Worm (Caenorhabditis elegans) whole organism, young adult: ENCODE data around the gene ndg-4.

ENCODE experiments used
- C17E4.6 ChIP-seq: fragments of 200-800 bp; sonication (Bioruptor generic); IDR thresholded peaks from 2 replicates; pipeline ENCODE4 v1.3.6; 2022; ENCODE audit warnings: missing genetic modification reagents, missing genetic modification characterization, missing compliant biosample characterization
- F22D6.2 ChIP-seq: sonication (generic microtip); optimal IDR thresholded peaks from 2 replicates; lab custom pipeline; 2016; ENCODE audit warnings: mild to moderate bottlenecking, missing genetic modification characterization, missing compliant biosample characterization
- F23B12.7 ChIP-seq: sonication (generic microtip); optimal IDR thresholded peaks from 2 replicates; lab custom pipeline; 2017; ENCODE audit warnings: missing genetic modification characterization, mild to moderate bottlenecking, missing compliant biosample characterization, antibody characterized with exemption, moderate library complexity; ENCODE audit not compliant: insufficient read depth
- F33H1.4 ChIP-seq: fragments of 200-800 bp; sonication (Bioruptor generic); IDR thresholded peaks from 2 replicates; pipeline ENCODE4 v1.3.6; 2022; ENCODE audit warnings: missing genetic modification reagents, missing genetic modification characterization, missing compliant biosample characterization
- F37B4.10 ChIP-seq: fragments of 200-800 bp; sonication (Bioruptor generic); IDR thresholded peaks from 2 replicates; pipeline ENCODE4 v1.3.6; 2022; ENCODE audit warnings: missing genetic modification characterization, missing compliant biosample characterization
- F39B2.1 ChIP-seq: fragments of 200-800 bp; sonication (Bioruptor generic); IDR thresholded peaks from 2 replicates; pipeline ENCODE4 v1.3.6; 2022; ENCODE audit warnings: missing genetic modification reagents, missing genetic modification characterization, missing compliant biosample characterization
- K12H6.12 ChIP-seq: fragments of 200-800 bp; sonication (Bioruptor generic); optimal IDR thresholded peaks from 2 replicates; lab custom pipeline; 2018; ENCODE audit warnings: mild to moderate bottlenecking, missing genetic modification characterization, missing compliant biosample characterization
- Y56A3A.18 ChIP-seq: fragments of 200-800 bp; sonication (Bioruptor generic); IDR thresholded peaks from 2 replicates; pipeline ENCODE4 v1.3.6; 2022; ENCODE audit warnings: missing genetic modification reagents, missing genetic modification characterization, missing compliant biosample characterization
- Y67H2A.10 ChIP-seq: fragments of 200-800 bp; sonication (Bioruptor generic); conservative IDR thresholded peaks from 2 replicates; pipeline ENCODE4 v1.3.6; 2022; ENCODE audit warnings: missing genetic modification reagents, missing genetic modification characterization, missing compliant biosample characterization
- Y95B8A.8 ChIP-seq: fragments of 200-800 bp; sonication (Bioruptor generic); IDR thresholded peaks from 2 replicates; pipeline ENCODE4 v1.3.6; 2022; ENCODE audit warnings: missing genetic modification reagents, missing genetic modification characterization, missing compliant biosample characterization
- ZK185.1 ChIP-seq: sonication (generic microtip); optimal IDR thresholded peaks from 2 replicates; lab custom pipeline; 2016; ENCODE audit warnings: mild to moderate bottlenecking, missing genetic modification characterization, missing compliant biosample characterization; ENCODE audit not compliant: poor library complexity, severe bottlenecking
- ama-1 ChIP-seq, 3 experiments: fragments of 150-350 bp in 1 of 3; sonication (generic microtip) in 2 of 3; optimal IDR thresholded peaks; 2 replicates each; lab custom pipeline; 2014 to 2018; ENCODE audit warnings: missing biosample characterization in 2 of 3, missing genetic modification characterization in 2 of 3, missing genetic modification reagents in 2 of 3
- attf-3 ChIP-seq: fragments of 200-800 bp; sonication (Bioruptor generic); conservative IDR thresholded peaks from 2 replicates; pipeline ENCODE4 v1.3.6; 2022; ENCODE audit warnings: missing genetic modification reagents, missing genetic modification characterization, missing compliant biosample characterization
- bed-2 ChIP-seq: fragments of 200-800 bp; sonication (Bioruptor generic); IDR thresholded peaks from 2 replicates; pipeline ENCODE4 v1.3.6; 2022; ENCODE audit warnings: missing genetic modification reagents, missing genetic modification characterization, missing compliant biosample characterization
- ccch-3 ChIP-seq: fragments of 200-800 bp; sonication (Bioruptor generic); optimal IDR thresholded peaks from 2 replicates; lab custom pipeline; 2018; ENCODE audit warnings: mild to moderate bottlenecking, missing genetic modification characterization, missing compliant biosample characterization
- ceh-40 ChIP-seq: fragments of 200-800 bp; sonication (Bioruptor generic); IDR thresholded peaks from 2 replicates; pipeline ENCODE4 v1.3.6; 2022; ENCODE audit warnings: missing genetic modification characterization, missing compliant biosample characterization
- ceh-58 ChIP-seq: fragments of 200-800 bp; sonication (Bioruptor generic); IDR thresholded peaks from 2 replicates; pipeline ENCODE4 v1.3.6; 2022; ENCODE audit warnings: missing genetic modification characterization, missing compliant biosample characterization
- die-1 ChIP-seq: sonication (generic microtip); optimal IDR thresholded peaks from 2 replicates; lab custom pipeline; 2016; ENCODE audit warnings: missing genotype, mild to moderate bottlenecking, missing genetic modification characterization, missing compliant biosample characterization
- efl-1 ChIP-seq: fragments of 150-350 bp; optimal IDR thresholded peaks from 2 replicates; lab custom pipeline; 2014; ENCODE audit warnings: missing biosample characterization, missing genetic modification reagents, missing genetic modification characterization
- egl-18 ChIP-seq: fragments of 200-800 bp; sonication (Bioruptor generic); IDR thresholded peaks from 2 replicates; pipeline ENCODE4 v1.3.6; 2022; ENCODE audit warnings: missing genetic modification reagents, missing genetic modification characterization, missing compliant biosample characterization
- him-1 ChIP-seq: sonication (generic microtip); optimal IDR thresholded peaks from 2 replicates; lab custom pipeline; 2016; ENCODE audit warnings: missing genotype, missing genetic modification reagents, missing genetic modification characterization, missing compliant biosample characterization
- hlh-26 ChIP-seq: fragments of 200-800 bp; sonication (Bioruptor generic); conservative IDR thresholded peaks from 2 replicates; pipeline ENCODE4 v1.3.6; 2022; ENCODE audit warnings: missing genetic modification reagents, missing genetic modification characterization, missing compliant biosample characterization
- hmg-20 ChIP-seq: fragments of 200-800 bp; sonication (Bioruptor generic); IDR thresholded peaks from 2 replicates; pipeline ENCODE4 v1.3.6; 2022; ENCODE audit warnings: missing genetic modification reagents, missing genetic modification characterization, missing compliant biosample characterization
- hrde-1 ChIP-seq: sonication (generic microtip); optimal IDR thresholded peaks from 2 replicates; lab custom pipeline; 2016; ENCODE audit warnings: missing genetic modification characterization, mild to moderate bottlenecking, missing compliant biosample characterization, moderate library complexity, missing genotype, missing genetic modification reagents, borderline replicate concordance
- hsf-1 ChIP-seq: fragments of 200-800 bp; sonication (Bioruptor generic); IDR thresholded peaks from 2 replicates; pipeline ENCODE4 v1.3.6; 2022; ENCODE audit warnings: missing genetic modification reagents, missing genetic modification characterization, missing compliant biosample characterization
- let-526 ChIP-seq: fragments of 200-800 bp; sonication (Bioruptor generic); IDR thresholded peaks from 2 replicates; pipeline ENCODE4 v1.3.6; 2022; ENCODE audit warnings: missing genetic modification reagents, missing genetic modification characterization, missing compliant biosample characterization
- lin-26 ChIP-seq: fragments of 200-800 bp; sonication (Bioruptor generic); IDR thresholded peaks from 2 replicates; pipeline ENCODE4 v1.3.6; 2022; ENCODE audit warnings: missing genetic modification reagents, missing genetic modification characterization, missing compliant biosample characterization
- lin-54 ChIP-seq: fragments of 200-800 bp; sonication (Bioruptor generic); optimal IDR thresholded peaks from 2 replicates; lab custom pipeline; 2018; ENCODE audit warnings: mild to moderate bottlenecking, missing genetic modification characterization, missing compliant biosample characterization
- lsl-1 ChIP-seq: fragments of 200-800 bp; sonication (Bioruptor generic); optimal IDR thresholded peaks from 2 replicates; lab custom pipeline; 2018; ENCODE audit warnings: mild to moderate bottlenecking, missing genetic modification characterization, moderate library complexity, missing compliant biosample characterization
- madf-10 ChIP-seq: sonication (generic microtip); optimal IDR thresholded peaks from 2 replicates; lab custom pipeline; 2016; ENCODE audit warnings: mild to moderate bottlenecking, missing genetic modification characterization, missing compliant biosample characterization
- nfya-1 ChIP-seq: sonication (generic microtip); optimal IDR thresholded peaks from 2 replicates; lab custom pipeline; 2017; ENCODE audit warnings: antibody characterized with exemption, missing compliant biosample characterization, missing genetic modification characterization, borderline replicate concordance; ENCODE audit not compliant: insufficient read depth
- nhr-80 ChIP-seq: sonication (generic microtip); optimal IDR thresholded peaks from 2 replicates; lab custom pipeline; 2016; ENCODE audit warnings: missing genetic modification characterization, missing compliant biosample characterization
- pbrm-1 ChIP-seq: fragments of 200-800 bp; sonication (Bioruptor generic); IDR thresholded peaks from 2 replicates; pipeline ENCODE4 v1.3.6; 2022; ENCODE audit warnings: missing genetic modification reagents, missing genetic modification characterization, missing compliant biosample characterization
- repo-1 ChIP-seq: sonication (generic microtip); optimal IDR thresholded peaks from 2 replicates; lab custom pipeline; 2017; ENCODE audit warnings: mild to moderate bottlenecking, missing genetic modification characterization, missing compliant biosample characterization
- snpc-4 ChIP-seq, 5 experiments: fragments of 150-350 bp in 1 of 5; sonication (generic microtip) in 4 of 5; optimal IDR thresholded peaks; 2 replicates each; lab custom pipeline; 2014 to 2018; ENCODE audit warnings: missing genetic modification characterization in 5 of 5, missing biosample characterization in 3 of 5, antibody characterized with exemption in 2 of 5, mild to moderate bottlenecking in 2 of 5, missing compliant biosample characterization in 2 of 5, missing genotype in 2 of 5, moderate library complexity in 2 of 5, missing genetic modification reagents in 1 of 5
- somi-1 ChIP-seq: fragments of 200-800 bp; sonication (Bioruptor generic); optimal IDR thresholded peaks from 2 replicates; lab custom pipeline; 2018; ENCODE audit warnings: mild to moderate bottlenecking, missing genetic modification characterization, missing compliant biosample characterization
- tbp1 ChIP-seq: fragments of 200-800 bp; sonication (Bioruptor generic); optimal IDR thresholded peaks from 2 replicates; lab custom pipeline; 2018; ENCODE audit warnings: mild to moderate bottlenecking, missing genetic modification characterization, missing compliant biosample characterization
- tbx-9 ChIP-seq: sonication (generic microtip); optimal IDR thresholded peaks from 2 replicates; lab custom pipeline; 2016; ENCODE audit warnings: borderline replicate concordance, missing genetic modification characterization, inconsistent platforms, missing compliant biosample characterization
- unc-130 ChIP-seq: sonication (generic microtip); optimal IDR thresholded peaks from 2 replicates; lab custom pipeline; 2016; ENCODE audit warnings: missing genetic modification reagents, missing genetic modification characterization, missing compliant biosample characterization
- unc-62 ChIP-seq: fragments of 150-350 bp; optimal IDR thresholded peaks from 2 replicates; lab custom pipeline; 2014; ENCODE audit warnings: missing biosample characterization, missing genetic modification reagents, missing genetic modification characterization
- xnd-1 ChIP-seq: sonication (generic microtip); optimal IDR thresholded peaks from 2 replicates; lab custom pipeline; 2016; ENCODE audit warnings: missing genotype, missing genetic modification reagents, missing genetic modification characterization, missing compliant biosample characterization
- ztf-25 ChIP-seq: fragments of 200-800 bp; sonication (Bioruptor generic); IDR thresholded peaks from 2 replicates; pipeline ENCODE4 v1.3.6; 2022; ENCODE audit warnings: missing genetic modification reagents, missing genetic modification characterization, missing compliant biosample characterization
- ztf-26 ChIP-seq: sonication (generic microtip); optimal IDR thresholded peaks from 2 replicates; lab custom pipeline; 2017; ENCODE audit warnings: missing genetic modification characterization, missing compliant biosample characterization
- ztf-28 ChIP-seq: fragments of 200-800 bp; sonication (Bioruptor generic); IDR thresholded peaks from 2 replicates; pipeline ENCODE4 v1.3.6; 2022; ENCODE audit warnings: missing genetic modification reagents, missing genetic modification characterization, missing compliant biosample characterization
- ztf-6 ChIP-seq: fragments of 200-800 bp; sonication (Bioruptor generic); IDR thresholded peaks from 2 replicates; pipeline ENCODE4 v1.3.6; 2022; ENCODE audit warnings: missing genetic modification reagents, missing genetic modification characterization, missing compliant biosample characterization

The ndg-4 gene

DNA sequence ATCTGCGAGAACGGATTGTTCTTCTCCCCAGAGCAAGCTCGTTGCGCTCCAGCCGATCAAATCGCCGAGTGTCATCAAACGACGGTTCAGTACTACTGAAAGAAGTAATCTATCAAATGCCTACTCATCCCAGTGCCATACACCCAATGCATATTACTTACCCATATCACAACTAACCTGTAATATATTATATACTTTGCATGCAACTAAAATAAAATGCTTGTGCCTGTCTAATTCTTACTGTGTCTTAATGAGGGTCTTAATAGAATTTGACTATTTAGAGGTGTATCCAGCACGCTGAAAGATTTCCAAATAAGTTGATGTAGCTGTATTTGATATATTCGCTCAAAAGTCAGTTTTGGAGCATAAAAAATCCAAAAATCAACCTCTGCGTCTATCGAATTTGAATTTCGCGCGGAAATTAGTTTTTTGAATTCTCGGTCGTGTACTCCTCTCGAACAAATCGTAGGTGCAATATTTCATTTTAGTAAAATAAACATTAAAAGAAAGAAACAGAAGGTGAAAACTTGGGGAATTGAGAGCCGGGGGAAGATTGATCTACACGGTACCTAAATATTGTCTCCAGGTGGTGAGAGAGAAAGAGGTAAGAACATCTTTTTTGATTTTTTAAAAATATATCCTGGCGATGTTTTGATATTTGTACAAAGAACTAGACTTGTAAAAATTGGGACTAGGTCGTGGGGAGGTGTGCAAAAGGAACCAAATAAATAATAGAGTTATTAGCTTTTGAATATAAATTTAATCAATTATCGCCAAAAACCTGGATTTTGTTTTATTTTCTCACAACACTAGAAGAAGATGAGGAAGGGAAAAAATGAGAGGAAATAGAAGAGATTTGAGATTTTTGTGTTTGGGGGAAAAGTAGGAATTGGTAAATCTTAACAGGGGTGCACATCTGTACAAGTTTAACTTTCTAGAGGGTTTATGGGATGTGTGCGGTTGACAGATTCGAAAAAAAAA lies 24.3 kb upstream of the ndg-4 start (continued):
- TF ChIP-seq lsl-1 (GFP tag; lab: Kevin White, UChicago) (peak; percentile 51), Y67H2A.10 (GFP tag; lab: Robert Waterston, UW) (no peak), him-1 (tag; lab: Kevin White, UChicago) (peak; percentile 100), nhr-80 (tag; lab: Kevin White, UChicago) (no peak), F37B4.10 (GFP tag; lab: Robert Waterston, UW) (no peak), K12H6.12 (tag; lab: Kevin White, UChicago) (peak; percentile 48), unc-130 (GFP tag; lab: Kevin White, UChicago) (peak; percentile 63), tbp1 (GFP tag; lab: Kevin White, UChicago) (peak; percentile 43), lin-26 (GFP tag; lab: Robert Waterston, UW) (no peak), ztf-25 (GFP tag; lab: Robert Waterston, UW) (no peak), F23B12.7 (tag; lab: Kevin White, UChicago) (peak; percentile 33), repo-1 (peak; percentile 95), ceh-40 (GFP tag; lab: Robert Waterston, UW) (no peak; the same call in 1 of the 2 replicates), attf-3 (no peak), ztf-6 (no peak), madf-10 (tag; lab: Kevin White, UChicago) (peak; percentile 28), ccch-3 (GFP tag; lab: Kevin White, UChicago) (no peak), hlh-26 (GFP tag; lab: Robert Waterston, UW) (no peak), Y95B8A.8 (peak; percentile 87), hsf-1 (GFP tag; lab: Robert Waterston, UW) (peak; percentile 66), let-526 (peak; percentile 52), xnd-1 (tag; lab: Kevin White, UChicago) (peak; percentile 63), somi-1 (no peak), nfya-1 (no peak), unc-62 (no peak), bed-2 (GFP tag; lab: Robert Waterston, UW) (no peak), egl-18 (GFP tag; lab: Robert Waterston, UW) (no peak), ztf-28 (GFP tag; lab: Robert Waterston, UW) (0 out of 2 replicates have a peak, but pooled peaks have one; percentile 6), hmg-20 (peak; percentile 48; the same call in 1 of the 2 replicates), pbrm-1 (GFP tag; lab: Robert Waterston, UW) (no peak), tbx-9 (tag; lab: Kevin White, UChicago) (peak; percentile 54), ama-1 (optimal IDR thresholded peaks at IDR 0.05; lab: Kevin White, UChicago) (peak; percentile 17), ama-1 (GFP tag; optimal IDR thresholded peaks at IDR 0.05; lab: Kevin White, UChicago) (peak; percentile 18 to 39), hrde-1 (tag; lab: Kevin White, UChicago) (peak; percentile 97), efl-1 (peak; percentile 59), Y56A3A.18 (GFP tag; lab: Robert Waterston, UW) (peak; percentile 75), ztf-26 (tag; lab: Kevin White, UChicago) (peak; percentile 40)
- TF ChIP-seq, all 124 proteins: peak for 73

DNA sequence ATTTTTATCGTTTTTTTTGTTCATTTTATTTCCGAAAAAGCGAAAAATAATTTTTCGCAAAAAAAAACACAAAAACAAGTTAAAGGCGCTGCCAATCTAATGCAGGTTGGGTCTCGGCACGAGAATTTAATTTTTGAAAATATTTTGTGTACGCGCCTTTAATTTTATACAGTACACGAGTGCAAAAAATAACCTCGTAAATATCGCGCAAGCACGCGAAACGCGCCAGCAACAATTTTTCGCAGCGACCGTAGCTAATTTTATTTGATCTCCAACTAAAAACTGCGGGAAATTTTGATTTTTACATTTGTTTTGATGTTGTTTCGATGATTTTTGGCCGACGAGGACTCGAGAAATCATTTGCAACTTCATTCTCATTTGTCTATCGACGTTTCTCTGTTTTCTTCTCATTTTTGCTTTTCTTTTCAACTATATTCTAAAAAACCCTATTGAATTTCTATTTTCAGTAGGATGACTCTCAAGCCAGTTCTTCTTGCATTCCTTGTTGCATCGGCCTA lies 21.8 kb upstream of the ndg-4 start, which contains the start of gene cpg-1:
Gene cpg-1, plus strand, starts transcription at position 468 of the 518 bp plus-strand sequence.
- TF ChIP-seq ceh-58 (GFP tag; lab: Robert Waterston, UW) (no peak), F33H1.4 (GFP tag; lab: Robert Waterston, UW) (peak; percentile 99), lin-54 (peak; percentile 97), K12H6.12 (tag; lab: Kevin White, UChicago) (no peak), F39B2.1 (GFP tag; lab: Robert Waterston, UW) (no peak), snpc-4 (GFP tag; optimal IDR thresholded peaks at IDR 0.05; lab: Kevin White, UChicago) (peak; percentile 73), snpc-4 (tag; optimal IDR thresholded peaks at IDR 0.05; lab: Kevin White, UChicago) (peak; percentile 62 to 89 (median 80)), F22D6.2 (no peak), unc-130 (GFP tag; lab: Kevin White, UChicago) (peak; percentile 97), die-1 (tag; lab: Kevin White, UChicago) (peak; percentile 20), Y67H2A.10 (GFP tag; lab: Robert Waterston, UW) (peak; percentile 81), bed-2 (GFP tag; lab: Robert Waterston, UW) (peak; percentile 70; the same call in 1 of the 2 replicates), C17E4.6 (GFP tag; lab: Robert Waterston, UW) (peak; percentile 98), ZK185.1 (tag; lab: Kevin White, UChicago) (no peak), tbx-9 (tag; lab: Kevin White, UChicago) (no peak)
